Fruit fly (Drosophila melanogaster) whole organism, embryonic: ENCODE measurements around the gene CG31176.

ENCODE experiments used
- Atf-2 ChIP-seq: fragments of 200-800 bp; sonication (Bioruptor generic); optimal IDR thresholded peaks from 2 replicates; lab custom pipeline; 2016; ENCODE audit warnings: missing biosample characterization, missing genetic modification characterization
- CG10543 ChIP-seq: fragments of 200-800 bp; sonication (Bioruptor generic); optimal IDR thresholded peaks from 3 replicates; lab custom pipeline; 2017; ENCODE audit warnings: missing biosample characterization, mild to moderate bottlenecking, missing genetic modification characterization, moderate library complexity
- CG10565 ChIP-seq: fragments of 200-800 bp; sonication (Bioruptor generic); optimal IDR thresholded peaks from 3 replicates; lab custom pipeline; 2016; ENCODE audit warnings: missing biosample characterization, mild to moderate bottlenecking, missing genetic modification characterization
- CG11085 ChIP-seq: fragments of 200-800 bp; sonication (Bioruptor generic); IDR thresholded peaks from 2 replicates; pipeline ENCODE4 v1.3.6; 2022; ENCODE audit warnings: missing biosample characterization, missing genetic modification characterization
- CG12769 ChIP-seq: fragments of 200-800 bp; sonication (Bioruptor generic); optimal IDR thresholded peaks from 2 replicates; lab custom pipeline; 2019; ENCODE audit warnings: missing biosample characterization, mild to moderate bottlenecking, missing genetic modification characterization, moderate library complexity
- CG14014 ChIP-seq: fragments of 200-800 bp; sonication (Bioruptor generic); IDR thresholded peaks from 2 replicates; pipeline ENCODE4 v1.3.6; 2022; ENCODE audit warnings: missing biosample characterization, missing genetic modification characterization
- CG14667 ChIP-seq: fragments of 200-800 bp; sonication (Bioruptor generic); IDR thresholded peaks from 2 replicates; pipeline ENCODE4 v1.3.6; 2022; ENCODE audit warnings: missing biosample characterization, missing genetic modification characterization
- CG14860 ChIP-seq: fragments of 200-800 bp; sonication (Bioruptor generic); IDR thresholded peaks from 3 replicates; pipeline ENCODE4 v1.3.6; 2022; ENCODE audit warnings: missing biosample characterization, missing genetic modification characterization; ENCODE audit not compliant: partially characterized antibody
- CG14965 ChIP-seq: fragments of 200-800 bp; sonication (Bioruptor generic); optimal IDR thresholded peaks from 2 replicates; lab custom pipeline; 2016; ENCODE audit warnings: missing biosample characterization, missing genetic modification characterization, borderline replicate concordance
- CG15479 ChIP-seq: fragments of 200-800 bp; sonication (Bioruptor generic); optimal IDR thresholded peaks from 3 replicates; lab custom pipeline; 2019; ENCODE audit warnings: missing biosample characterization, mild to moderate bottlenecking, missing genetic modification characterization, moderate library complexity
- CG16779 ChIP-seq: fragments of 200-800 bp; sonication (Bioruptor generic); IDR thresholded peaks from 2 replicates; pipeline ENCODE4 v1.3.6; 2022; ENCODE audit warnings: missing biosample characterization, missing genetic modification characterization
- CG17361 ChIP-seq: fragments of 200-800 bp; sonication (Bioruptor generic); IDR thresholded peaks from 3 replicates; pipeline ENCODE4 v1.3.6; 2022; ENCODE audit warnings: missing biosample characterization, missing genetic modification characterization
- CG2202 ChIP-seq: fragments of 200-800 bp; sonication (Bioruptor generic); optimal IDR thresholded peaks from 2 replicates; lab custom pipeline; 2018; ENCODE audit warnings: missing biosample characterization, mild to moderate bottlenecking, missing genetic modification characterization
- CG2678 ChIP-seq: fragments of 200-800 bp; sonication (Bioruptor generic); optimal IDR thresholded peaks from 3 replicates; lab custom pipeline; 2019; ENCODE audit warnings: missing biosample characterization, mild to moderate bottlenecking, missing genetic modification characterization, moderate library complexity
- CG3065 ChIP-seq: fragments of 200-800 bp; sonication (Bioruptor generic); optimal IDR thresholded peaks from 2 replicates; lab custom pipeline; 2016; ENCODE audit warnings: missing biosample characterization, missing genetic modification characterization
- CG31388 ChIP-seq: fragments of 200-800 bp; sonication (Bioruptor generic); optimal IDR thresholded peaks from 2 replicates; lab custom pipeline; 2016; ENCODE audit warnings: missing biosample characterization, missing genetic modification characterization
- CG42726 ChIP-seq: fragments of 200-800 bp; sonication (Bioruptor generic); IDR thresholded peaks from 2 replicates; pipeline ENCODE4 v1.3.6; 2022; ENCODE audit warnings: missing biosample characterization, missing genetic modification characterization; ENCODE audit not compliant: partially characterized antibody
- CG4328 ChIP-seq: fragments of 200-800 bp; sonication (Bioruptor generic); optimal IDR thresholded peaks from 3 replicates; lab custom pipeline; 2017; ENCODE audit warnings: missing biosample characterization, missing genetic modification reagents, missing genetic modification characterization
- CG7271 ChIP-seq: fragments of 200-800 bp; sonication (Bioruptor generic); optimal IDR thresholded peaks from 2 replicates; lab custom pipeline; 2018; ENCODE audit warnings: missing biosample characterization, mild to moderate bottlenecking, missing genetic modification characterization, moderate library complexity
- CG9609 ChIP-seq: fragments of 200-800 bp; sonication (Bioruptor generic); optimal IDR thresholded peaks from 3 replicates; lab custom pipeline; 2016; ENCODE audit warnings: missing biosample characterization, missing genetic modification characterization
- GATAe ChIP-seq: fragments of 200-800 bp; sonication (Bioruptor generic); conservative IDR thresholded peaks from 2 replicates; pipeline ENCODE4 v1.3.6; 2022; ENCODE audit warnings: missing biosample characterization, missing genetic modification characterization
- Hey ChIP-seq: fragments of 200-800 bp; sonication (Bioruptor generic); optimal IDR thresholded peaks from 3 replicates; lab custom pipeline; 2018; ENCODE audit warnings: missing biosample characterization, mild to moderate bottlenecking, missing genetic modification characterization
- HmgD ChIP-seq: fragments of 200-800 bp; sonication (Bioruptor generic); optimal IDR thresholded peaks from 3 replicates; lab custom pipeline; 2016; ENCODE audit warnings: missing biosample characterization, missing genetic modification characterization
- Hmx ChIP-seq: fragments of 200-800 bp; sonication (Bioruptor generic); optimal IDR thresholded peaks from 2 replicates; lab custom pipeline; 2016; ENCODE audit warnings: missing biosample characterization, missing genetic modification characterization
- Med ChIP-seq: fragments of 200-800 bp; sonication (Bioruptor generic); peaks from one replicate; lab custom pipeline; 2016; ENCODE audit warnings: missing biosample characterization, missing genetic modification characterization, mild to moderate bottlenecking, inconsistent platforms, moderate library complexity
- Optix ChIP-seq: fragments of 200-800 bp; sonication (Bioruptor generic); IDR thresholded peaks from 3 replicates; pipeline ENCODE4 v1.3.6; 2022; ENCODE audit warnings: missing biosample characterization, missing genetic modification characterization
- Poxn ChIP-seq: fragments of 200-800 bp; sonication (Bioruptor generic); IDR thresholded peaks from 2 replicates; pipeline ENCODE4 v1.3.6; 2022; ENCODE audit warnings: missing biosample characterization, missing genetic modification characterization
- Ravus ChIP-seq: fragments of 200-800 bp; sonication (Bioruptor generic); IDR thresholded peaks from 2 replicates; pipeline ENCODE4 v1.3.6; 2022; ENCODE audit warnings: missing biosample characterization, missing genetic modification characterization
- Ssrp ChIP-seq: fragments of 200-800 bp; sonication (Bioruptor generic); optimal IDR thresholded peaks from 2 replicates; lab custom pipeline; 2018; ENCODE audit warnings: missing biosample characterization, mild to moderate bottlenecking, missing genetic modification characterization, moderate library complexity
- TFAM ChIP-seq: fragments of 200-800 bp; sonication (Bioruptor generic); optimal IDR thresholded peaks from 2 replicates; lab custom pipeline; 2017; ENCODE audit warnings: missing biosample characterization, missing genetic modification characterization, inconsistent platforms
- Xrp1 ChIP-seq: fragments of 200-800 bp; sonication (Bioruptor generic); IDR thresholded peaks from 2 replicates; pipeline ENCODE4 v1.3.6; 2022; ENCODE audit warnings: missing biosample characterization, missing genetic modification characterization
- bsh ChIP-seq, 2 experiments: fragments of 200-800 bp; sonication (Bioruptor generic); optimal IDR thresholded peaks; 2 replicates each; lab custom pipeline; 2017 to 2018; ENCODE audit warnings: mild to moderate bottlenecking in 2 of 2, missing biosample characterization in 2 of 2, missing genetic modification characterization in 2 of 2, moderate library complexity in 1 of 2
- cad ChIP-seq: fragments of >200 bp; optimal IDR thresholded peaks from 2 replicates; lab custom pipeline; 2017; ENCODE audit warnings: missing biosample characterization, missing genetic modification characterization
- chinmo ChIP-seq: fragments of 200-800 bp; sonication (Bioruptor generic); IDR thresholded peaks from 4 replicates; pipeline ENCODE4 v1.3.6; 2022; ENCODE audit warnings: missing biosample characterization, missing genetic modification characterization; ENCODE audit not compliant: partially characterized antibody
- crp ChIP-seq, 2 experiments: fragments of 200-800 bp; sonication (Bioruptor generic); optimal IDR thresholded peaks; 2 replicates in 1 of 2; 3 replicates in 1 of 2; lab custom pipeline; 2017; ENCODE audit warnings: missing biosample characterization in 2 of 2, missing genetic modification characterization in 2 of 2, mild to moderate bottlenecking in 1 of 2, moderate library complexity in 1 of 2
- disco-r ChIP-seq: fragments of 200-800 bp; sonication (Bioruptor generic); optimal IDR thresholded peaks from 2 replicates; lab custom pipeline; 2016; ENCODE audit warnings: missing biosample characterization, missing genetic modification characterization
- kay ChIP-seq: fragments of 200-800 bp; sonication (Bioruptor generic); optimal IDR thresholded peaks from 2 replicates; lab custom pipeline; 2016; ENCODE audit warnings: missing biosample characterization, missing genetic modification characterization
- lov ChIP-seq, 2 experiments: fragments of 200-800 bp in 1 of 2; fragments of >200 bp in 1 of 2; sonication (Bioruptor generic) in 1 of 2; IDR thresholded peaks in 1 of 2; optimal IDR thresholded peaks in 1 of 2; 2 replicates in 1 of 2; 3 replicates in 1 of 2; pipeline versions ENCODE4 v1.3.6 to Lab custom; 2017 to 2022; ENCODE audit warnings: missing biosample characterization in 1 of 2, missing genetic modification characterization in 1 of 2
- nmo ChIP-seq: fragments of 200-800 bp; sonication (Bioruptor generic); optimal IDR thresholded peaks from 2 replicates; lab custom pipeline; 2018; ENCODE audit warnings: missing biosample characterization, mild to moderate bottlenecking, missing genetic modification characterization, moderate library complexity
- oc ChIP-seq: fragments of 200-800 bp; sonication (Bioruptor generic); optimal IDR thresholded peaks from 2 replicates; lab custom pipeline; 2018; ENCODE audit warnings: missing biosample characterization, mild to moderate bottlenecking, missing genetic modification characterization, moderate library complexity
- odd ChIP-seq: fragments of 200-800 bp; sonication (Bioruptor generic); optimal IDR thresholded peaks from 2 replicates; lab custom pipeline; 2017; ENCODE audit warnings: missing biosample characterization, mild to moderate bottlenecking, missing genetic modification characterization
- org-1 ChIP-seq: fragments of 200-800 bp; sonication (Bioruptor generic); optimal IDR thresholded peaks from 2 replicates; lab custom pipeline; 2017; ENCODE audit warnings: missing biosample characterization, missing genetic modification characterization
- pnt ChIP-seq: fragments of 200-800 bp; sonication (Bioruptor generic); optimal IDR thresholded peaks from 3 replicates; lab custom pipeline; 2016; ENCODE audit warnings: missing biosample characterization, missing genetic modification characterization
- pzg ChIP-seq: fragments of 200-800 bp; sonication (Bioruptor generic); optimal IDR thresholded peaks from 3 replicates; lab custom pipeline; 2018; ENCODE audit warnings: missing biosample characterization, mild to moderate bottlenecking, missing genetic modification characterization, moderate library complexity
- run ChIP-seq: fragments of 200-800 bp; sonication (Bioruptor generic); optimal IDR thresholded peaks from 3 replicates; lab custom pipeline; 2018; ENCODE audit warnings: missing biosample characterization, mild to moderate bottlenecking, missing genetic modification characterization
- seq ChIP-seq: fragments of 200-800 bp; sonication (Bioruptor generic); IDR thresholded peaks from 2 replicates; pipeline ENCODE4 v1.3.6; 2022; ENCODE audit warnings: missing biosample characterization, missing genetic modification characterization
- ssp ChIP-seq: fragments of 200-800 bp; sonication (Bioruptor generic); IDR thresholded peaks from 2 replicates; pipeline ENCODE4 v1.3.6; 2022; ENCODE audit warnings: missing biosample characterization, missing genetic modification characterization
- tll ChIP-seq, 2 experiments: fragments of 200-800 bp in 1 of 2; fragments of >200 bp in 1 of 2; sonication (Bioruptor generic) in 1 of 2; optimal IDR thresholded peaks; 2 replicates each; lab custom pipeline; 2017 to 2019; ENCODE audit warnings: missing biosample characterization in 2 of 2, missing genetic modification characterization in 2 of 2, mild to moderate bottlenecking in 1 of 2, moderate library complexity in 1 of 2
- toy ChIP-seq: fragments of 200-800 bp; sonication (Bioruptor generic); IDR thresholded peaks from 2 replicates; pipeline ENCODE4 v1.3.6; 2022; ENCODE audit warnings: missing biosample characterization, missing genetic modification characterization
- yki ChIP-seq: fragments of >200 bp; optimal IDR thresholded peaks from 3 replicates; lab custom pipeline; 2018

CG31176 gene

DNA sequence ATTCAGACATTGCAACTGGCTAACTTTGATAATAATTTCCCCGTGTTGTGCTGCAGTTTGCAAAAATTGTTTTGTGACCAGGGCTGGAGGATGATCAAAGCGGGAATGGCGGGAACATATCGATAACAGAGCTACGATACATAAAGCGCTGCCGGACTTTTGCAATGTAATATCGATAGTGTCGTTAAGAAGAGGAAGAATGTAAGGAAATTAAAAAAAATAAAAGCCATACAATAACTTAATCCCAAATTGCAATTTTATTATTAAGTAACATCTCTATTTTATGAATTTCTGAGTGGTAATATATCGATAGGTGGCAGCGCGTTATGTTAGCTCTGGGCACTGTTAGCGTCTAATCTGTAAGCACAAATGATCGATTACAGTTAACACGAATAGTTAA lies 47.8 kb downstream of the CG31176 start, which contains the start of gene PolA1 (continued):
- no peak for TF ChIP-seq CG14965 (GFP tag; lab: Kevin White, UChicago)
- peak; percentile 78 for TF ChIP-seq HmgD (GFP tag; lab: Kevin White, UChicago)
- no peak for TF ChIP-seq oc (tag; lab: Kevin White, UChicago)
- TF ChIP-seq cad, result no peak
- TF ChIP-seq org-1 (GFP tag; lab: Kevin White, UChicago), result no peak
- peak; percentile 6 for TF ChIP-seq pnt (GFP tag; lab: Kevin White, UChicago)
- peak; percentile 5 for TF ChIP-seq CG31388 (GFP tag; lab: Kevin White, UChicago)
- TF ChIP-seq Med (GFP tag; lab: Kevin White, UChicago), result peak; percentile 89
- TF ChIP-seq CG4328 (GFP tag; lab: Kevin White, UChicago), result no peak
- TF ChIP-seq Poxn (GFP tag; lab: Robert Waterston, UW), result no peak
- no peak for TF ChIP-seq run
- peak; percentile 95 for TF ChIP-seq CG14860 (GFP tag; lab: Robert Waterston, UW)
- TF ChIP-seq ssp (GFP tag; lab: Robert Waterston, UW), result peak; percentile 30; the same call in 1 of the 2 replicates
- TF ChIP-seq pzg (GFP tag; lab: Kevin White, UChicago), result peak; percentile 90
- TF ChIP-seq yki (lab: Kevin White, UChicago), result no peak
- TF ChIP-seq bsh (GFP tag; optimal IDR thresholded peaks at IDR 0.05; lab: Kevin White, UChicago), result no peak
- TF ChIP-seq crp (GFP tag; optimal IDR thresholded peaks at IDR 0.05; lab: Kevin White, UChicago), result peak in 1 of 2 experiments; percentile 33
- TF ChIP-seq Xrp1 (GFP tag; lab: Robert Waterston, UW), result peak; percentile 32; the same call in 1 of the 2 replicates
- no peak for TF ChIP-seq Hey (tag; lab: Kevin White, UChicago)
- TF ChIP-seq CG11085, result peak; percentile 23; the same call in 1 of the 2 replicates
- peak; percentile 37 for TF ChIP-seq CG9609 (GFP tag; lab: Kevin White, UChicago)
- peak; percentile 92; the same call in 3 of the 4 replicates for TF ChIP-seq chinmo (GFP tag; lab: Robert Waterston, UW)
- TF ChIP-seq toy (GFP tag; lab: Robert Waterston, UW), result no peak
- TF ChIP-seq seq, result no peak
- TF ChIP-seq CG17361 (GFP tag; lab: Robert Waterston, UW), result peak; percentile 55; the same call in 2 of the 3 replicates
- no peak for TF ChIP-seq TFAM
- TF ChIP-seq CG15479 (GFP tag; lab: Kevin White, UChicago), result no peak
- TF ChIP-seq nmo (GFP tag; lab: Kevin White, UChicago), result peak; percentile 77
- no peak for TF ChIP-seq CG3065 (GFP tag; lab: Kevin White, UChicago)
- TF ChIP-seq Ssrp (tag; lab: Kevin White, UChicago), result no peak
- no peak for TF ChIP-seq CG10543
- no peak for TF ChIP-seq CG10565
- no peak for TF ChIP-seq Optix
- TF ChIP-seq Hmx (GFP tag; lab: Kevin White, UChicago), result no peak
- no peak for TF ChIP-seq CG2202
- peak; percentile 10 for TF ChIP-seq kay (GFP tag; lab: Kevin White, UChicago)
- no peak for TF ChIP-seq CG7271 (tag; lab: Kevin White, UChicago)
- no peak for TF ChIP-seq CG2678 (tag; lab: Kevin White, UChicago)
- no peak for TF ChIP-seq lov (optimal IDR thresholded peaks at IDR 0.05; lab: Kevin White, UChicago)
- TF ChIP-seq lov (GFP tag; IDR thresholded peaks at IDR 0.05; lab: Robert Waterston, UW), result no peak
- 0 out of 2 replicates have a peak, but pooled peaks have one; percentile 7 for TF ChIP-seq CG14014 (GFP tag; lab: Robert Waterston, UW)
- no peak for TF ChIP-seq GATAe (GFP tag; lab: Robert Waterston, UW)
- TF ChIP-seq CG16779 (GFP tag; lab: Robert Waterston, UW), result no peak
- TF ChIP-seq CG14667 (GFP tag; lab: Robert Waterston, UW), result no peak
- peak; percentile 18 for TF ChIP-seq Atf-2 (GFP tag; lab: Kevin White, UChicago)
- peak; percentile 86 for TF ChIP-seq CG42726 (GFP tag; lab: Robert Waterston, UW)
- TF ChIP-seq CG12769 (tag; lab: Kevin White, UChicago), result peak; percentile 65
- TF ChIP-seq tll (GFP tag; optimal IDR thresholded peaks at IDR 0.05; lab: Kevin White, UChicago), result no peak
- TF ChIP-seq disco-r (GFP tag; lab: Kevin White, UChicago), result peak; percentile 4
- no peak for TF ChIP-seq odd (GFP tag; lab: Kevin White, UChicago)
- no peak for TF ChIP-seq Ravus (GFP tag; lab: Robert Waterston, UW)
